Fruit fly (Drosophila melanogaster): ENCODE results near the gene bur.
A peak's percentile ranks its signal among the peaks of the same experiment; 100 is the strongest.

The bur gene

dm6 chr2L:21142501-21142849 is 37.0 kb downstream of the bur start:
- TF ChIP-seq kay (GFP tag; ENCODE audit: borderline replicate concordance) (peak; percentile 80), Hr96 (GFP tag; optimal IDR thresholded peaks at IDR 0.05) (no peak), tj (GFP tag; optimal IDR thresholded peaks at IDR 0.05) (peak; percentile 63)

DNA sequence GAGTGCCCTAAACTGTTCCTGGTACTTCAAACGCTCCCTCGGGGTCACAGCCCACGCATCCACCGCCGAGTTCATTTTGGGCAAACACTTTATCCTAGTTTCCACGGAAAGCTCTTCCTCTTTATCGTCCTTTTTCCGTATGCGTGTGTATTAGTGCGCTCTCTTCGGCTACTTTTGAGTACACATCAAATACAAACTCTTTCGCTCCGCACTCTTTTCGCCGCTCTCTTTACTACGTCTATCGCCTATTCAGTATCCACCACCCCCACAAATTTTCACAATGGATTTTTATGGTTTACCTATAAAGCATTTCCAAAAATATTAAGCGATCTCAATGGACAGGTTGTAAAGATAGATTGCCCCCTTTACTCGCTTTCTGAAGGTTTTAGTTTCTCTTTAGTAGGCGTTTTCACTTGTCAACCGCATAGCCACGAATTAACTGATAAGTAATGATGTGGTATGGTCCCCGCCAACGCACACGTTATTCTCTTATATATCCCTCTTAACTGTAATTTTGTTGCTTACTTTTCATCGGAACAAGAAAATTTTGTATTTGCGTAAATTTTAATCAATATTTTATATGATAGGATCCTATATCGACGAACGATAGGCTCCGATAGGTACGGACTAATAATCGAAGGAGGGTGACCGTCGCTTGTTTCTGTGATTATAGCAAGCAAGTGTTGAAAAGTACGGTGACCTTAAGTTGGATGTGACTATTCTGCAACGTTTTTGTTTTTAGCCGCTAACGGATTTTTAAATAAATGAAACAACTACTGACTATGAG is 37.6 kb downstream of the bur start, which contains the start of gene Dap160:
TSS of gene Dap160 (minus strand) at position 634 of the 787 bp plus-strand sequence.
- TF ChIP-seq Clk (GFP tag; optimal IDR thresholded peaks at IDR 0.05): no peak
- peak; percentile 34 for TF ChIP-seq bab1 (GFP tag; optimal IDR thresholded peaks at IDR 0.05)
- peak; percentile 43 for TF ChIP-seq toe (GFP tag; optimal IDR thresholded peaks at IDR 0.05)
- peak; percentile 96 for TF ChIP-seq tj (GFP tag; optimal IDR thresholded peaks at IDR 0.05)
- no peak for TF ChIP-seq CG7045 (GFP tag; optimal IDR thresholded peaks at IDR 0.05)
- TF ChIP-seq pad (GFP tag; optimal IDR thresholded peaks at IDR 0.05): peak; percentile 31
- TF ChIP-seq CG11617 (GFP tag; optimal IDR thresholded peaks at IDR 0.05): no peak
- TF ChIP-seq cic (GFP tag; optimal IDR thresholded peaks at IDR 0.05): peak; percentile 20
- no peak for TF ChIP-seq Hr96 (GFP tag; optimal IDR thresholded peaks at IDR 0.05)
- peak; percentile 30 for TF ChIP-seq Crg-1 (GFP tag; optimal IDR thresholded peaks at IDR 0.05)
- TF ChIP-seq CG33017 (tag; optimal IDR thresholded peaks at IDR 0.05): no peak
- peak; percentile 0 for TF ChIP-seq CG7101 (tag; optimal IDR thresholded peaks at IDR 0.05)
- peak; percentile 28 for TF ChIP-seq CG14711 (tag; optimal IDR thresholded peaks at IDR 0.05)
- no peak for TF ChIP-seq CG5204 (GFP tag; optimal IDR thresholded peaks at IDR 0.05)
- TF ChIP-seq CG12768 (GFP tag; optimal IDR thresholded peaks at IDR 0.05): no peak
- TF ChIP-seq CG1620 (GFP tag; optimal IDR thresholded peaks at IDR 0.05): peak; percentile 71
- no peak for TF ChIP-seq ovo (GFP tag; optimal IDR thresholded peaks at IDR 0.05)
- TF ChIP-seq Mnt (GFP tag; optimal IDR thresholded peaks at IDR 0.05): peak; percentile 58
- no peak for TF ChIP-seq cnc (optimal IDR thresholded peaks at IDR 0.05)
- no peak for TF ChIP-seq kay (GFP tag; ENCODE audit: borderline replicate concordance)

DNA sequence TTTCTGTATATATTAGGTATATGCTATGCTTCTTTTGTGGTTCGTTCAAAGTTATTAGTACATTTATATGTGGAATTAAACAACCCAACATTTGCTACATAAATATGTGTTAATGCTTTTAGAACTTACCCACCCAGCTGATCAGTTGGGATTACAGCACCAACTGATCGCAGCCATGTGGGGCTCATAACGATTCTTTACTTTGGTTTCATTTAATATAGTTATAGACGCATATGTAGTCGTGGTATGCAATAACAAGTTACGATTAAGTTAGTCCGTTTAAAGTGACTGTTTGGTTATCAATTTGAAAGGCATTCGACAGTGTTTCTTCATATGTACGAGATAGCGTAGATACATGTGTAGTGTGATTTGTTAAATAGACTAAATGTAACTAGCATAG is 43.7 kb downstream of the bur start:
- no peak for TF ChIP-seq Clk (GFP tag; optimal IDR thresholded peaks at IDR 0.05)
- TF ChIP-seq kay (GFP tag; ENCODE audit: borderline replicate concordance): peak; percentile 91
- no peak for TF ChIP-seq Hr96 (GFP tag; optimal IDR thresholded peaks at IDR 0.05)
- no peak for TF ChIP-seq cic (GFP tag; optimal IDR thresholded peaks at IDR 0.05)

All from whole organism, adult.